Worm (Caenorhabditis elegans): Measurements from ENCODE around the gene nse-4.

The nse-4 gene

ce11 chrIV:11458700-11459263, 21.9 kb upstream of the nse-4 start:
- TF ChIP-seq F13C5.2 (tag; optimal IDR thresholded peaks at IDR 0.05) (no peak), tbx-11 (GFP tag; IDR thresholded peaks at IDR 0.05) (no peak), tbx-37 (GFP tag; conservative IDR thresholded peaks at IDR 0.05) (no peak), aly-1 (tag; optimal IDR thresholded peaks at IDR 0.05) (no peak), pes-1 (GFP tag; IDR thresholded peaks at IDR 0.05) (no peak), hnd-1 (tag; optimal IDR thresholded peaks at IDR 0.05) (no peak), scrt-1 (GFP tag; IDR thresholded peaks at IDR 0.05) (no peak), B0310.2 (tag; optimal IDR thresholded peaks at IDR 0.05) (no peak), tra-4 (tag; optimal IDR thresholded peaks at IDR 0.05) (no peak)

DNA sequence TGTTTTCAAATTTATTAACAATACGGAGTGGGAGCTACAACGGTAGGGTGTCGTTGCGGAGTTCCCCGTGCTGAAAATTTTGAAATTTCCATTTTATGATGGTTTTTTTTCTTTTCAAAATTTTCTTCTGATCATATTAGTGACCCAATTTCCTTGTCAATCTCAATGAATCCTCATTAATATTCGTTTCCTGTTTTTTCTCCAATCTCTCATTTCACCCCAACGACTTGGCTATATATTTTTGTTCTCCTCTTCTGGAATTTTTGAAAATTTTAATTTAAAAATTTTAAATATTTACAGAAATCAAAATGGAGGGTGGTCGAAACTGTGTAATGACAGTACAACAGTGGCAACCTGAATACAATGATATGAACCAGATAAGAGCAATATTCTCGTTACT, 21.0 kb upstream of the nse-4 start, which contains the start of gene npr-3:
npr-3 (plus strand) TSS at position 301 of the 400 bp plus-strand sequence.
- TF ChIP-seq tbx-11 (GFP tag; IDR thresholded peaks at IDR 0.05) = no peak
- TF ChIP-seq B0310.2 (tag; optimal IDR thresholded peaks at IDR 0.05) = no peak
- no peak for TF ChIP-seq tra-4 (tag; optimal IDR thresholded peaks at IDR 0.05)
- no peak for TF ChIP-seq aly-1 (tag; optimal IDR thresholded peaks at IDR 0.05)
- no peak for TF ChIP-seq hnd-1 (tag; optimal IDR thresholded peaks at IDR 0.05)
- TF ChIP-seq hmbx-1 (tag; optimal IDR thresholded peaks at IDR 0.05) = no peak
- no peak for TF ChIP-seq ceh-13 (GFP tag; optimal IDR thresholded peaks at IDR 0.05)
- TF ChIP-seq sea-1 (GFP tag; conservative IDR thresholded peaks at IDR 0.05) = no peak
- no peak for TF ChIP-seq ets-7 (tag; optimal IDR thresholded peaks at IDR 0.05)
- no peak for TF ChIP-seq flt-1 (GFP tag; IDR thresholded peaks at IDR 0.05)
- TF ChIP-seq pes-1 (GFP tag; IDR thresholded peaks at IDR 0.05) = no peak
- no peak for TF ChIP-seq scrt-1 (GFP tag; IDR thresholded peaks at IDR 0.05)
- no peak for TF ChIP-seq ceh-36 (tag; optimal IDR thresholded peaks at IDR 0.05)
- TF ChIP-seq tbx-37 (GFP tag; conservative IDR thresholded peaks at IDR 0.05) = no peak
- TF ChIP-seq hmg-4 (GFP tag; optimal IDR thresholded peaks at IDR 0.05) = no peak
- TF ChIP-seq F13C5.2 (tag; optimal IDR thresholded peaks at IDR 0.05) = no peak

- TF ChIP-seq tbx-11 (GFP tag; IDR thresholded peaks at IDR 0.05) (no peak), tra-4 (tag; optimal IDR thresholded peaks at IDR 0.05) (no peak), hnd-1 (tag; optimal IDR thresholded peaks at IDR 0.05) (no peak), ceh-36 (tag; optimal IDR thresholded peaks at IDR 0.05) (no peak), pes-1 (GFP tag; IDR thresholded peaks at IDR 0.05) (no peak), hmg-4 (GFP tag; optimal IDR thresholded peaks at IDR 0.05) (no peak), B0310.2 (tag; optimal IDR thresholded peaks at IDR 0.05) (no peak), sea-1 (GFP tag; conservative IDR thresholded peaks at IDR 0.05) (no peak), flt-1 (GFP tag; IDR thresholded peaks at IDR 0.05) (no peak)
Observed at ce11 chrIV:11461335-11461734, 19.3 kb upstream of the nse-4 start.

DNA sequence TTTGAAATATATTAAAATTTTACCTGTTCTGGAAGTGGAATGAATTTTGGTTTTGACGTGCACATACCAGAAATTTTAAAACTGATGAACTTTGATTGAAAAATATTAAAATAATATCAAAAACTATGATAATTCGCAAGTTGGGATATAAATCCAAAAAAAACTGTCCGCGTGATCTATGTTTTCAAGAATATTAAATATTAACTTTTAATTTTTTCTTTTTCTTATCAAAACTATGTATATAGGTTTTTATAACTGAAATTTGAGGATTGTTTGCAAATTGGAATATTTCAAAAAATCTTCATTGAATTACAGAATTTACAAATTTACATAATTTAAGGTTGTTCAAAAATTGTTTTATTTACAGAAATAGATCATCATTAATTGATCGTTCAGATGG, 15.5 kb upstream of the nse-4 start, which contains the start of gene C10C6.3:
C10C6.3 (minus strand) TSS at position 101 of the 400 bp plus-strand sequence.
- TF ChIP-seq aly-1 (tag; optimal IDR thresholded peaks at IDR 0.05) = no peak
- TF ChIP-seq tra-4 (tag; optimal IDR thresholded peaks at IDR 0.05) = no peak
- no peak for TF ChIP-seq hmbx-1 (tag; optimal IDR thresholded peaks at IDR 0.05)
- TF ChIP-seq flt-1 (GFP tag; IDR thresholded peaks at IDR 0.05) = no peak
- TF ChIP-seq tbx-37 (GFP tag; conservative IDR thresholded peaks at IDR 0.05) = no peak
- no peak for TF ChIP-seq hnd-1 (tag; optimal IDR thresholded peaks at IDR 0.05)
- no peak for TF ChIP-seq ceh-13 (GFP tag; optimal IDR thresholded peaks at IDR 0.05)
- no peak for TF ChIP-seq ets-7 (tag; optimal IDR thresholded peaks at IDR 0.05)
- TF ChIP-seq scrt-1 (GFP tag; IDR thresholded peaks at IDR 0.05) = no peak
- TF ChIP-seq hmg-4 (GFP tag; optimal IDR thresholded peaks at IDR 0.05) = no peak
- no peak for TF ChIP-seq ceh-36 (tag; optimal IDR thresholded peaks at IDR 0.05)
- TF ChIP-seq B0310.2 (tag; optimal IDR thresholded peaks at IDR 0.05) = no peak
- no peak for TF ChIP-seq tbx-11 (GFP tag; IDR thresholded peaks at IDR 0.05)
- TF ChIP-seq sea-1 (GFP tag; conservative IDR thresholded peaks at IDR 0.05) = no peak
- no peak for TF ChIP-seq F13C5.2 (tag; optimal IDR thresholded peaks at IDR 0.05)
- no peak for TF ChIP-seq pes-1 (GFP tag; IDR thresholded peaks at IDR 0.05)
- no peak for TF ChIP-seq ama-1 (optimal IDR thresholded peaks at IDR 0.05)

ce11 chrIV:11467413-11467812, 13.2 kb upstream of the nse-4 start, which contains the start of gene C10C6.7:
Gene C10C6.7, minus strand, starts transcription at chrIV:11467513.
- TF ChIP-seq hnd-1 (tag; optimal IDR thresholded peaks at IDR 0.05) (no peak), aly-1 (tag; optimal IDR thresholded peaks at IDR 0.05) (no peak), ceh-36 (tag; optimal IDR thresholded peaks at IDR 0.05) (no peak), B0310.2 (tag; optimal IDR thresholded peaks at IDR 0.05) (no peak), hmbx-1 (tag; optimal IDR thresholded peaks at IDR 0.05) (no peak), ceh-13 (GFP tag; optimal IDR thresholded peaks at IDR 0.05) (no peak), sea-1 (GFP tag; conservative IDR thresholded peaks at IDR 0.05) (no peak), pes-1 (GFP tag; IDR thresholded peaks at IDR 0.05) (no peak), hmg-4 (GFP tag; optimal IDR thresholded peaks at IDR 0.05) (no peak), tra-4 (tag; optimal IDR thresholded peaks at IDR 0.05) (no peak), tbx-11 (GFP tag; IDR thresholded peaks at IDR 0.05) (no peak), flt-1 (GFP tag; IDR thresholded peaks at IDR 0.05) (no peak), tbx-37 (GFP tag; conservative IDR thresholded peaks at IDR 0.05) (no peak), ets-7 (tag; optimal IDR thresholded peaks at IDR 0.05) (no peak), F13C5.2 (tag; optimal IDR thresholded peaks at IDR 0.05) (no peak), scrt-1 (GFP tag; IDR thresholded peaks at IDR 0.05) (no peak), ama-1 (optimal IDR thresholded peaks at IDR 0.05) (no peak)

DNA sequence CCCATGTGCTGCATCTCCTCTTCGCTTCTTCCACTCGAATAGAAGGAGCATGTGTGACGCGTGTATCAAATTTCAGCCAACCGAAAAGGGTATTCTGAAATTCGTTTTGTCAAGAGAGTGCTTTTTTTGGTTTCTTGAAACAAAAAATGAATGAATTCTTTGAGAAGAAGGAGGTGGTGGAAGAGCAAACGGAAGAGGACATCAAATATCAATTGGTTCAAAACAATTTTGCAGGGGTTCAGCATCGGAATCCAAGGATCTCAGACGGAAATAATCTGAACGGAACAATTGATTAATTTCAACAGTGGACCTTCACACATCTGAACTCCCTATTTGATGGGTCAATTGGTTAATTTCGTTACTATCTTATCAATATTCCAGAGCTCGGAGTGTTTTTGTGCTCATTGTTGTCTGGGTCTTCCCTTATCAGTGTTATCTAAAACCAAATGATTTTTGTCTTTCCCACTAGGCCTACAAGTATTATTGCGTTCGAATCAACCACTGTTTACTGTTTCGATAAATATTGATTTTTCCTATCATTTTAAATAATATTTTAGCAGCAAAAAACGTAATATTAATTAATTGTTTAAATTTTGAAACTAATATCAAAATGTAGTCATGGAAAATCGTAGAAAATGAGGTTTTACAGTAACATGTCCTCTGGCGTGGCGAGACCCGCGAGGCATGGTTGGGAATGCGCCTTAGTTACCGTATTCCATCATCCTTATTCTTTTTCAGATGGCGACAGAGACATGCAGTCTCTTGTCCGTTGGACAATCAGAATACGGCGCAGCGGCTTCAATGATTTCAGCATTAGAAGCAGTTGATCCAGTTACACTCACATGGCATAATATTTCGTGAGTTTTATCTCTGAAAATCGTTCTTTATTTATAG, 10.7 kb upstream of the nse-4 start, which contains the start of the genes C10C6.13 and wht-2:
C10C6.13 (minus strand) TSS at position 51 of the 894 bp plus-strand sequence.
wht-2 (plus strand) TSS at position 739 of the 894 bp plus-strand sequence.
- TF ChIP-seq aly-1 (tag; optimal IDR thresholded peaks at IDR 0.05) (no peak), flt-1 (GFP tag; IDR thresholded peaks at IDR 0.05) (no peak), tbx-11 (GFP tag; IDR thresholded peaks at IDR 0.05) (no peak), ceh-13 (GFP tag; optimal IDR thresholded peaks at IDR 0.05) (no peak), hmg-4 (GFP tag; optimal IDR thresholded peaks at IDR 0.05) (no peak), sea-1 (GFP tag; conservative IDR thresholded peaks at IDR 0.05) (no peak), B0310.2 (tag; optimal IDR thresholded peaks at IDR 0.05) (no peak), hnd-1 (tag; optimal IDR thresholded peaks at IDR 0.05) (no peak), hmbx-1 (tag; optimal IDR thresholded peaks at IDR 0.05) (no peak), tbx-37 (GFP tag; conservative IDR thresholded peaks at IDR 0.05) (no peak), F13C5.2 (tag; optimal IDR thresholded peaks at IDR 0.05) (no peak), pes-1 (GFP tag; IDR thresholded peaks at IDR 0.05) (no peak), tra-4 (tag; optimal IDR thresholded peaks at IDR 0.05) (no peak), ceh-36 (tag; optimal IDR thresholded peaks at IDR 0.05) (no peak)

Data from whole organism, early embryonic.